Worm (Caenorhabditis elegans): ENCODE measurements around the gene Y46H3D.8.

DNA sequence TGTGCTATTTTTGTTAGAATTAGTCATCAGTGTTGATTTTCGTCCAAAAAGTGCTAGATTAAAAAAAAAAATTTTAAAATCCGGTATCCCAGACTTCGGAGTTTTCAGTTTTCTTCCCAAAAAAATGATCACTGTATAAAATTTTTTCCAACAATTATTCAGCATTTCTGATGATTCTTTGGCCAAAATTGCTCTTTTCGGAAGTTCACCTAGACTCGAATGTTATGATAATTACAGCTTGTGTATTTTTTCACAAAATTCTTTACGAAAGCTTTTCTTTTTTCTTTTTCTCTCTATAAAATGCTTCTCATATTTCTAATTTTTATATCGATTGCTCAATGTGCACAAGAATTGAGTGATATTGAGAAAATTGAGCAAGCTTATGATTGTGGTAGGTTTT, 669 bp upstream of the Y46H3D.8 start, which contains the start of gene irld-17:
- TF ChIP-seq nhr-77 (tag; optimal IDR thresholded peaks at IDR 0.05) (no peak), unc-39 (tag; optimal IDR thresholded peaks at IDR 0.05) (no peak), gmeb-1 (tag; optimal IDR thresholded peaks at IDR 0.05) (no peak), ztf-4 (tag; optimal IDR thresholded peaks at IDR 0.05) (no peak), blmp-1 (tag; optimal IDR thresholded peaks at IDR 0.05; ENCODE audit: insufficient read depth) (no peak)

All from whole organism, L2 larva.